Fruit fly (Drosophila melanogaster) whole organism, embryonic: ENCODE results near the gene CaBP1.

Experiments
- ATbp ChIP-seq: fragments of 200-800 bp; sonication (Bioruptor generic); optimal IDR thresholded peaks from 2 replicates; lab custom pipeline; 2017; ENCODE audit warnings: missing biosample characterization, mild to moderate bottlenecking, missing genetic modification characterization, missing genetic modification reagents
- Bdp1 ChIP-seq: fragments of 200-800 bp; sonication (Bioruptor generic); optimal IDR thresholded peaks from 3 replicates; lab custom pipeline; 2016; ENCODE audit warnings: missing biosample characterization, missing genetic modification characterization
- CG10565 ChIP-seq: fragments of 200-800 bp; sonication (Bioruptor generic); optimal IDR thresholded peaks from 3 replicates; lab custom pipeline; 2016; ENCODE audit warnings: missing biosample characterization, mild to moderate bottlenecking, missing genetic modification characterization
- CG2129 ChIP-seq: fragments of 200-800 bp; sonication (Bioruptor generic); IDR thresholded peaks from 2 replicates; pipeline ENCODE4 v1.3.6; 2022; ENCODE audit warnings: missing biosample characterization, missing genetic modification characterization; ENCODE audit not compliant: partially characterized antibody
- CHES-1-like ChIP-seq: fragments of 200-800 bp; sonication (Bioruptor generic); optimal IDR thresholded peaks from 2 replicates; lab custom pipeline; 2016; ENCODE audit warnings: missing biosample characterization, missing genetic modification characterization
- E2f2 ChIP-seq: fragments of 200-800 bp; sonication (Bioruptor generic); IDR thresholded peaks from 2 replicates; pipeline ENCODE4 v1.3.6; 2022; ENCODE audit warnings: missing biosample characterization, missing genetic modification characterization
- onecut ChIP-seq: fragments of 200-800 bp; sonication (Bioruptor generic); IDR thresholded peaks from 2 replicates; pipeline ENCODE4 v1.3.6; 2022; ENCODE audit warnings: missing biosample characterization, missing genetic modification characterization

DNA sequence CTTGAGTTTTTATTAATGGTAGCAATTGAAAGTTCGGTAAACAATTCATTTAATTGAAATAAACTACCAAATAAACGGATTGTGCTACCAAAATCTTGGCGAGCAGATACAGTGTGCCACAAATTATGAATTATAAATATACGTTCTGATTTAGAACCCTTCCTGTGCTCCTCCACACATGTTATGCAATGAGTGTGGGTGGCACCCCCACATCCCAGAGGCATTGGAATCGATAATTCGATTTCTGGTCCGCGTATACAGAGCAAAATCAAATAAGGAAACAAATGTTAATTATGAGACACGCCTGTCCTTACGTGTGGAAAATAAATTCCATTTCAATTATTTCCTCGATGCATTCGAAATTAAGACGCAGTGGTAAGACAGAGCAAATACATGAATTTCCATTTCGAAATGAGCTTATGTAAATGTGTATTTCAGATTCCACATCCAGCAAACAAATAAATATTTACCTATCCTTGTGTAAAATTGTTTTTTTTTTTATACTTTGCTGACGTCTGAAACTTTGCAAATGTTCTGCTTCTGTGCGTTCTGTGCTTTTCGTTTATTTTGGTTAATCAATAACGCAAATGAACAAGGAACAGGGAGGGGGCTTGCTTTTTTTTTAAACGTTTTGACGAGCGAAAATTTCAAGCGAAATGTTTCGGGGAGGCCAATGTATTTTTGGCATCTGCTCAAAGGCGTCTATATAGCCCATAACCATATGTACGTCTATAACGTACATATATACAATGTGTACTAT lies 34.5 kb downstream of the CaBP1 start:
- TF ChIP-seq E2f2 (GFP tag; lab: Robert Waterston, UW), result no peak
- no peak for TF ChIP-seq CG10565 (GFP tag; lab: Kevin White, UChicago)
- no peak for TF ChIP-seq ATbp
- TF ChIP-seq CG2129 (GFP tag; lab: Robert Waterston, UW), result no peak
- peak; percentile 63 for TF ChIP-seq onecut (GFP tag; lab: Robert Waterston, UW)
- no peak for TF ChIP-seq Bdp1 (GFP tag; lab: Kevin White, UChicago)
- TF ChIP-seq CHES-1-like (GFP tag; lab: Kevin White, UChicago), result no peak
